Worm (Caenorhabditis elegans): ENCODE measurements around the gene pcyt-2.2.

The pcyt-2.2 gene

DNA sequence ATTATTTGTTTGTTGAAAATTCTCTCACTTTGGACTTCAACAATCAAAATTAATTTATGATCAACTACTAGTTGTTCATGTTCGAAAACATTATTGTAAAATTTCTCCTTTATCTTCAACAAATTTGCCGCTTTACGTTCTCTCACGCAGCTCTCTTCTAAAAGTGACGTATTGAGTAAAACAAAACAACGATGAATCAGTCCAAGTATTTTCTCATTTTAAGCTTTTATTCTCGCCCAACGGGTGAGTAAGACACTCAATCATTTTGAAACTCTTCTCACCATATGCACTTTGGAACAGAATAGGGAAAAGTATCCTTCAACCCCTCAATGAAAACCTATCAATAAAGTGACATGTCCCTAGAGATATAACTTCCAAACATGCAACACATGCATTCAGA is 10.7 kb upstream of the pcyt-2.2 start:
- TF ChIP-seq mab-5 (tag; optimal IDR thresholded peaks at IDR 0.05), result peak; percentile 29
- TF ChIP-seq unc-55 (GFP tag; optimal IDR thresholded peaks at IDR 0.05), result peak; percentile 63
- no peak for TF ChIP-seq nhr-237 (tag; optimal IDR thresholded peaks at IDR 0.05)

DNA sequence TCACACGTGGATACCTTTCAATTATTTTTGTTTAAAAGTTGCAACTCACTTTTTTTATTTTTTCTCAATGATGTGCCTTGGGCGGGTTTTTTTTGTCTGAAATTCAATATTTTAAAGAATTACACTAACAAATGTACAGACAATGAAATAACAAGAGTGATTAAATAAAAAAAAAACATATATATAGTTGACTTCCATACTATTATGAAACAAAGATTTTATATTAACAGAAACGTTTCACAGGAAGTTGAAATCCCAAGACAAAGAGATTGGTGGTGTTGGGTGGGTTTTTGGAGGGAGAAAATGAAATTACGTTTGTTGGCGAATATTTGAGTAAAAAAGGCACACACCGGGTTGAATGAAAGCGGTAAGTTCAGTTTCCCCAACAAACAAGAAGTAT is 8.2 kb upstream of the pcyt-2.2 start, which contains the start of gene cca-1:
TSS of gene cca-1 (minus strand) at position 101 of the 400 bp plus-strand sequence.
- TF ChIP-seq nhr-237 (tag; optimal IDR thresholded peaks at IDR 0.05) (no peak), nhr-11 (tag; optimal IDR thresholded peaks at IDR 0.05) (no peak), mdl-1 (tag; optimal IDR thresholded peaks at IDR 0.05) (no peak), unc-39 (tag; optimal IDR thresholded peaks at IDR 0.05) (no peak), ceh-16 (tag; optimal IDR thresholded peaks at IDR 0.05) (no peak), lsy-2 (tag; optimal IDR thresholded peaks at IDR 0.05) (no peak), zag-1 (tag; optimal IDR thresholded peaks at IDR 0.05) (no peak), ceh-82 (tag; optimal IDR thresholded peaks at IDR 0.05) (no peak), sma-3 (GFP tag; optimal IDR thresholded peaks at IDR 0.05) (no peak), nhr-6 (tag; optimal IDR thresholded peaks at IDR 0.05) (no peak), peb-1 (tag; optimal IDR thresholded peaks at IDR 0.05) (no peak), nhr-21 (tag; optimal IDR thresholded peaks at IDR 0.05) (no peak)

DNA sequence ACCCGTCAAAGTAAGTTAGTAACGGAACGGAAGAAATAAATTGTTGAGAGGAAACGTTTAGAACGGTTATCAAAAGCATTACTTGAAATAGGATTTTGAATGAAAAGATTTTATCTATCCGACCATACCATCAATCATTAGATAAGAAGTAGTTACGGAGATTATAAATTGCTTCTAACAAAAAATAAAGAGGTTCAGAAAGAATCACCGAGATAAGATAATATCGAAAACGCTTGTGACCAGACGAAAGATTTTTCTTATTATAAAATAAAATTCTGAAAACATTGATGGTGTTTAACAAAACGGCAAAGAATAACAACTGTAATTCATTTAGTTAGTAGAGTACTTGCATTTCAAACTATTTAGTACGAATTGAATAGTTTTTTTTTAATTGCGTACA is 3.2 kb upstream of the pcyt-2.2 start, which contains the start of gene C39D10.8:
TSS of gene C39D10.8 (minus strand) at position 101 of the 400 bp plus-strand sequence.
- TF ChIP-seq nhr-21 (tag; optimal IDR thresholded peaks at IDR 0.05), result peak; percentile 6
- TF ChIP-seq egl-27 (tag; optimal IDR thresholded peaks at IDR 0.05), result no peak

DNA sequence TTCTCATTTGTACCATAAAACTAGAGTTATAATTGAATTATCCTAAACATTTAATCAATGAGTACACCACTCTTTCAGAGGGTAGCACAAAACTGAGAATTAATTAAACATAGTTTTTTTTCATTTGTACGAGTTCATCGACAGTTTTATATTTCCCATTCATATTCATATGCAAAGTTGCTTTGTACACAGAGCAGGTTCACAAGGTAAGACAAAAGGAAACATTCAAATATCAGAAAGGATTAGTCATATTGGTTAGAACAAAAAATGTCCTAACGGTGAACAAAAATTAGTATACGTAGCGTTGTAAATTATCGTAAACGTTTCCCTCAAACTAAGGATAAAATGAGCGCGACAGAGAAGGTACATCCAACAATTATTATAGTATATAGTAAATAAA is 2.8 kb upstream of the pcyt-2.2 start:
- no peak for TF ChIP-seq nhr-12 (tag; optimal IDR thresholded peaks at IDR 0.05)
- TF ChIP-seq skn-1 (tag; optimal IDR thresholded peaks at IDR 0.05), result no peak
- no peak for TF ChIP-seq dmd-4 (tag; optimal IDR thresholded peaks at IDR 0.05)
- TF ChIP-seq alr-1 (tag; optimal IDR thresholded peaks at IDR 0.05), result no peak
- TF ChIP-seq nhr-6 (tag; optimal IDR thresholded peaks at IDR 0.05), result no peak
- no peak for TF ChIP-seq blmp-1 (tag; optimal IDR thresholded peaks at IDR 0.05; ENCODE audit: insufficient read depth)
- no peak for TF ChIP-seq peb-1 (tag; optimal IDR thresholded peaks at IDR 0.05)
- no peak for TF ChIP-seq C34F6.9 (tag; optimal IDR thresholded peaks at IDR 0.05)
- TF ChIP-seq mdl-1 (tag; optimal IDR thresholded peaks at IDR 0.05), result no peak

DNA sequence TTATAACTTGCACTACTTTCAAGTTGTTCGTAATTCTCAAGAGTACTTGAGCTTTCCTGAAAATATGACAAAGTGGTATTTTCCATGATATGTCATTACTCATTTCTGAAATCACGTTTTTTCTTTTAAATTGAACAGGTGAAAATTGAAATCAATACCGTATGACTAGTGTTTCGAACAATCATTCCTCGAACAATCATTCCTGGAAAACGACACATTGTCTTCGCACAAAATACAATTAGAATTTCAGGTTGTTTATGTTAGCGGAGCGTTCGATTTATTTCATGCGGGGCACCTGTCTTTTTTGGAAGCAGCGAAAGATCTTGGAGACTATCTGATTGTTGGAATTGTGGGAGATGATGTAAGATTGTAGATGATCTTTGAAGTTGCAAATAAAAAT is 2.1 kb downstream of the pcyt-2.2 start:
- no peak for TF ChIP-seq elt-1 (tag; optimal IDR thresholded peaks at IDR 0.05)
- TF ChIP-seq nhr-10 (tag; optimal IDR thresholded peaks at IDR 0.05), result no peak
- no peak for TF ChIP-seq nhr-11 (tag; optimal IDR thresholded peaks at IDR 0.05)
- no peak for TF ChIP-seq nhr-77 (tag; optimal IDR thresholded peaks at IDR 0.05)
- TF ChIP-seq nhr-237 (tag; optimal IDR thresholded peaks at IDR 0.05), result no peak
- TF ChIP-seq egl-27 (tag; optimal IDR thresholded peaks at IDR 0.05), result no peak
- no peak for TF ChIP-seq ztf-4 (tag; optimal IDR thresholded peaks at IDR 0.05)
- TF ChIP-seq elt-3 (tag; optimal IDR thresholded peaks at IDR 0.05), result no peak
- TF ChIP-seq nhr-21 (tag; optimal IDR thresholded peaks at IDR 0.05), result no peak
- TF ChIP-seq sma-9 (GFP tag; optimal IDR thresholded peaks at IDR 0.05), result no peak
- no peak for TF ChIP-seq sma-9 (tag; optimal IDR thresholded peaks at IDR 0.05)
- no peak for TF ChIP-seq lsy-2 (tag; optimal IDR thresholded peaks at IDR 0.05)
- TF ChIP-seq fos-1 (tag; optimal IDR thresholded peaks at IDR 0.05), result no peak
- TF ChIP-seq lin-13 (GFP tag; optimal IDR thresholded peaks at IDR 0.05), result no peak
- TF ChIP-seq R02D3.7 (tag; optimal IDR thresholded peaks at IDR 0.05), result no peak
- TF ChIP-seq peb-1 (tag; optimal IDR thresholded peaks at IDR 0.05), result no peak
- no peak for TF ChIP-seq Y55F3AM.14 (GFP tag; optimal IDR thresholded peaks at IDR 0.05)
- TF ChIP-seq mbf-1 (tag; optimal IDR thresholded peaks at IDR 0.05), result no peak
- TF ChIP-seq nhr-12 (tag; optimal IDR thresholded peaks at IDR 0.05), result no peak
- no peak for TF ChIP-seq ceh-82 (tag; optimal IDR thresholded peaks at IDR 0.05)

DNA sequence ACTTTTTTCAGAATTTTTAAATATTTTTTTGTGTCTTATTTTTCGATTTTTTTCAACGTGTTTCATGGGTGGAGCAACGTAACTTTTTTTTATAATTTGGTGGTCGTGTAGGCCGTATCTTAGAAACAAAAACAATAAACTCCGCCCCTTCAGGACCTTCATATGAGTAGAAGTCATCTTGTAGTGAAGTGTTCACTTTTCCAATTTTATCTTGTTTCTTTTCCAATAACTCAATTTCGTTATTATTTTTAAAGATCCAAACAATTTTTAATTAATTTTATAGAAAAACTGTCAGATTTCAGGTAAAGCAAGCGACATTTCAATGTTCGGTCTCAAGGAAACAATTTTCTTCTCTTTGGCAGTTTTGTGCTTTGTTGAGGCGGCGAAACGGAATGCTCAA is 4.8 kb downstream of the pcyt-2.2 start, which contains the start of gene C39D10.2:
TSS of gene C39D10.2 (plus strand) at position 301 of the 400 bp plus-strand sequence.
- TF ChIP-seq F13H6.1 (tag; optimal IDR thresholded peaks at IDR 0.05) (no peak), ceh-82 (tag; optimal IDR thresholded peaks at IDR 0.05) (no peak), fos-1 (tag; optimal IDR thresholded peaks at IDR 0.05) (no peak), aly-2 (tag; optimal IDR thresholded peaks at IDR 0.05) (no peak), lin-13 (GFP tag; optimal IDR thresholded peaks at IDR 0.05) (no peak), lsy-2 (tag; optimal IDR thresholded peaks at IDR 0.05) (no peak), peb-1 (tag; optimal IDR thresholded peaks at IDR 0.05) (no peak), sma-9 (GFP tag; optimal IDR thresholded peaks at IDR 0.05) (no peak), sma-9 (tag; optimal IDR thresholded peaks at IDR 0.05) (no peak), R02D3.7 (tag; optimal IDR thresholded peaks at IDR 0.05) (no peak), sma-3 (GFP tag; optimal IDR thresholded peaks at IDR 0.05) (no peak), ceh-16 (tag; optimal IDR thresholded peaks at IDR 0.05) (no peak), nhr-12 (tag; optimal IDR thresholded peaks at IDR 0.05) (no peak), zag-1 (tag; optimal IDR thresholded peaks at IDR 0.05) (no peak), elt-3 (tag; optimal IDR thresholded peaks at IDR 0.05) (no peak)
